Worm (Caenorhabditis elegans) whole organism, young adult: ENCODE data around the gene lurp-1.

Experiments used
- B0261.1 ChIP-seq: sonication (generic microtip); optimal IDR thresholded peaks from 2 replicates; lab custom pipeline; 2016; ENCODE audit warnings: mild to moderate bottlenecking, missing genetic modification characterization, moderate library complexity, missing compliant biosample characterization
- C17E4.6 ChIP-seq: fragments of 200-800 bp; sonication (Bioruptor generic); IDR thresholded peaks from 2 replicates; pipeline ENCODE4 v1.3.6; 2022; ENCODE audit warnings: missing genetic modification reagents, missing genetic modification characterization, missing compliant biosample characterization
- D2030.7 ChIP-seq: fragments of 200-800 bp; sonication (Bioruptor generic); IDR thresholded peaks from 2 replicates; pipeline ENCODE4 v1.3.6; 2022; ENCODE audit warnings: missing genetic modification reagents, missing genetic modification characterization, missing compliant biosample characterization
- F10E7.11 ChIP-seq: sonication (generic microtip); optimal IDR thresholded peaks from 2 replicates; lab custom pipeline; 2017; ENCODE audit warnings: mild to moderate bottlenecking, missing genetic modification characterization, moderate library complexity, missing compliant biosample characterization
- F22D6.2 ChIP-seq: sonication (generic microtip); optimal IDR thresholded peaks from 2 replicates; lab custom pipeline; 2016; ENCODE audit warnings: mild to moderate bottlenecking, missing genetic modification characterization, missing compliant biosample characterization
- F33H1.4 ChIP-seq: fragments of 200-800 bp; sonication (Bioruptor generic); IDR thresholded peaks from 2 replicates; pipeline ENCODE4 v1.3.6; 2022; ENCODE audit warnings: missing genetic modification reagents, missing genetic modification characterization, missing compliant biosample characterization
- F39B2.1 ChIP-seq: fragments of 200-800 bp; sonication (Bioruptor generic); IDR thresholded peaks from 2 replicates; pipeline ENCODE4 v1.3.6; 2022; ENCODE audit warnings: missing genetic modification reagents, missing genetic modification characterization, missing compliant biosample characterization
- F49E8.2 ChIP-seq: sonication (generic microtip); optimal IDR thresholded peaks from 3 replicates; lab custom pipeline; 2017; ENCODE audit warnings: missing genetic modification characterization, mild to moderate bottlenecking, missing compliant biosample characterization, antibody characterized with exemption, moderate library complexity; ENCODE audit not compliant: insufficient read depth
- F55B11.4 ChIP-seq: sonication (generic microtip); optimal IDR thresholded peaks from 2 replicates; lab custom pipeline; 2016; ENCODE audit warnings: missing compliant biosample characterization, missing genetic modification characterization, borderline replicate concordance; ENCODE audit not compliant: insufficient read depth
- F57A8.1 ChIP-seq: fragments of 200-800 bp; sonication (Bioruptor generic); optimal IDR thresholded peaks from 2 replicates; lab custom pipeline; 2018; ENCODE audit warnings: mild to moderate bottlenecking, missing genetic modification characterization, moderate library complexity, missing compliant biosample characterization
- Y67H2A.10 ChIP-seq: fragments of 200-800 bp; sonication (Bioruptor generic); conservative IDR thresholded peaks from 2 replicates; pipeline ENCODE4 v1.3.6; 2022; ENCODE audit warnings: missing genetic modification reagents, missing genetic modification characterization, missing compliant biosample characterization
- Y79H2A.3 ChIP-seq: fragments of 200-800 bp; sonication (Bioruptor generic); conservative IDR thresholded peaks from 2 replicates; pipeline ENCODE4 v1.3.6; 2022; ENCODE audit warnings: missing genetic modification reagents, missing genetic modification characterization, missing compliant biosample characterization
- Y95B8A.8 ChIP-seq: fragments of 200-800 bp; sonication (Bioruptor generic); IDR thresholded peaks from 2 replicates; pipeline ENCODE4 v1.3.6; 2022; ENCODE audit warnings: missing genetic modification reagents, missing genetic modification characterization, missing compliant biosample characterization
- ZK185.1 ChIP-seq: sonication (generic microtip); optimal IDR thresholded peaks from 2 replicates; lab custom pipeline; 2016; ENCODE audit warnings: mild to moderate bottlenecking, missing genetic modification characterization, missing compliant biosample characterization; ENCODE audit not compliant: poor library complexity, severe bottlenecking
- akir-1 ChIP-seq: fragments of 200-800 bp; sonication (Bioruptor generic); optimal IDR thresholded peaks from 2 replicates; lab custom pipeline; 2018; ENCODE audit warnings: mild to moderate bottlenecking, missing genetic modification characterization, moderate library complexity, missing compliant biosample characterization
- ama-1 ChIP-seq, 3 experiments: fragments of 150-350 bp in 1 of 3; sonication (generic microtip) in 2 of 3; optimal IDR thresholded peaks; 2 replicates each; lab custom pipeline; 2014 to 2018; ENCODE audit warnings: missing biosample characterization in 2 of 3, missing genetic modification characterization in 2 of 3, missing genetic modification reagents in 2 of 3
- attf-5 ChIP-seq: fragments of 200-800 bp; sonication (Bioruptor generic); optimal IDR thresholded peaks from 2 replicates; lab custom pipeline; 2018; ENCODE audit warnings: mild to moderate bottlenecking, missing genetic modification characterization, missing compliant biosample characterization
- ccch-3 ChIP-seq: fragments of 200-800 bp; sonication (Bioruptor generic); optimal IDR thresholded peaks from 2 replicates; lab custom pipeline; 2018; ENCODE audit warnings: mild to moderate bottlenecking, missing genetic modification characterization, missing compliant biosample characterization
- cebp-2 ChIP-seq: fragments of 200-800 bp; sonication (Bioruptor generic); IDR thresholded peaks from 2 replicates; pipeline ENCODE4 v1.3.6; 2022; ENCODE audit warnings: missing genetic modification characterization, missing compliant biosample characterization
- ceh-91 ChIP-seq: fragments of 200-800 bp; sonication (Bioruptor generic); IDR thresholded peaks from 2 replicates; pipeline ENCODE4 v1.3.6; 2022; ENCODE audit warnings: missing genetic modification reagents, missing genetic modification characterization, missing compliant biosample characterization
- chd-7 ChIP-seq: sonication (generic microtip); optimal IDR thresholded peaks from 2 replicates; lab custom pipeline; 2016; ENCODE audit warnings: mild to moderate bottlenecking, missing genetic modification characterization, moderate library complexity, missing compliant biosample characterization
- dox-1 ChIP-seq: fragments of 200-800 bp; sonication (Bioruptor generic); IDR thresholded peaks from 2 replicates; pipeline ENCODE4 v1.3.6; 2022; ENCODE audit warnings: missing genetic modification reagents, missing genetic modification characterization, missing compliant biosample characterization
- dpl-1 ChIP-seq: fragments of 150-350 bp; optimal IDR thresholded peaks from 2 replicates; lab custom pipeline; 2014; ENCODE audit warnings: missing biosample characterization, missing genetic modification reagents, missing genetic modification characterization
- fkh-3 ChIP-seq: sonication (generic microtip); optimal IDR thresholded peaks from 2 replicates; lab custom pipeline; 2016; ENCODE audit warnings: mild to moderate bottlenecking, missing genetic modification characterization, missing compliant biosample characterization
- gei-17 ChIP-seq: fragments of 200-800 bp; sonication (Bioruptor generic); optimal IDR thresholded peaks from 2 replicates; lab custom pipeline; 2018; ENCODE audit warnings: mild to moderate bottlenecking, missing genetic modification characterization, missing compliant biosample characterization
- him-1 ChIP-seq: sonication (generic microtip); optimal IDR thresholded peaks from 2 replicates; lab custom pipeline; 2016; ENCODE audit warnings: missing genotype, missing genetic modification reagents, missing genetic modification characterization, missing compliant biosample characterization
- hlh-12 ChIP-seq: sonication (generic microtip); optimal IDR thresholded peaks from 2 replicates; lab custom pipeline; 2016; ENCODE audit warnings: missing genetic modification characterization, missing compliant biosample characterization
- hsf-1 ChIP-seq: fragments of 200-800 bp; sonication (Bioruptor generic); IDR thresholded peaks from 2 replicates; pipeline ENCODE4 v1.3.6; 2022; ENCODE audit warnings: missing genetic modification reagents, missing genetic modification characterization, missing compliant biosample characterization
- let-607 ChIP-seq, 2 experiments: fragments of 200-800 bp in 1 of 2; sonication (Bioruptor generic) in 1 of 2; sonication (generic microtip) in 1 of 2; optimal IDR thresholded peaks; 2 replicates each; lab custom pipeline; 2016 to 2018; ENCODE audit warnings: mild to moderate bottlenecking in 2 of 2, missing compliant biosample characterization in 2 of 2, missing genetic modification characterization in 2 of 2, moderate library complexity in 2 of 2, missing genotype in 1 of 2
- lin-54 ChIP-seq: fragments of 200-800 bp; sonication (Bioruptor generic); optimal IDR thresholded peaks from 2 replicates; lab custom pipeline; 2018; ENCODE audit warnings: mild to moderate bottlenecking, missing genetic modification characterization, missing compliant biosample characterization
- lsl-1 ChIP-seq: fragments of 200-800 bp; sonication (Bioruptor generic); optimal IDR thresholded peaks from 2 replicates; lab custom pipeline; 2018; ENCODE audit warnings: mild to moderate bottlenecking, missing genetic modification characterization, moderate library complexity, missing compliant biosample characterization
- madf-10 ChIP-seq: sonication (generic microtip); optimal IDR thresholded peaks from 2 replicates; lab custom pipeline; 2016; ENCODE audit warnings: mild to moderate bottlenecking, missing genetic modification characterization, missing compliant biosample characterization
- madf-3 ChIP-seq: fragments of 200-800 bp; sonication (Bioruptor generic); IDR thresholded peaks from 2 replicates; pipeline ENCODE4 v1.3.6; 2022; ENCODE audit warnings: missing genetic modification reagents, missing genetic modification characterization, missing compliant biosample characterization
- madf-6 ChIP-seq: fragments of 200-800 bp; sonication (Bioruptor generic); IDR thresholded peaks from 2 replicates; pipeline ENCODE4 v1.3.6; 2022; ENCODE audit warnings: missing genetic modification reagents, missing genetic modification characterization, missing compliant biosample characterization
- nhr-27 ChIP-seq: fragments of 200-800 bp; sonication (Bioruptor generic); optimal IDR thresholded peaks from 2 replicates; lab custom pipeline; 2018; ENCODE audit warnings: mild to moderate bottlenecking, missing genetic modification characterization, moderate library complexity, missing compliant biosample characterization
- nhr-80 ChIP-seq: sonication (generic microtip); optimal IDR thresholded peaks from 2 replicates; lab custom pipeline; 2016; ENCODE audit warnings: missing genetic modification characterization, missing compliant biosample characterization
- pha-4 ChIP-seq: fragments of 150-350 bp; sonication (generic microtip); optimal IDR thresholded peaks from 2 replicates; lab custom pipeline; 2014; ENCODE audit warnings: missing biosample characterization, missing genetic modification reagents, missing genetic modification characterization
- rpc-1 ChIP-seq, 2 experiments: fragments of 150-350 bp in 1 of 2; sonication (generic microtip) in 1 of 2; optimal IDR thresholded peaks; 2 replicates each; lab custom pipeline; 2014 to 2018; ENCODE audit warnings: missing biosample characterization in 1 of 2, missing genetic modification characterization in 1 of 2, missing genetic modification reagents in 1 of 2, missing genotype in 1 of 2
- sea-2 ChIP-seq: fragments of 200-800 bp; sonication (Bioruptor generic); IDR thresholded peaks from 2 replicates; pipeline ENCODE4 v1.3.6; 2022; ENCODE audit warnings: missing genetic modification characterization, missing compliant biosample characterization
- snpc-3.4 ChIP-seq: sonication (generic microtip); optimal IDR thresholded peaks from 2 replicates; lab custom pipeline; 2017; ENCODE audit warnings: missing genetic modification characterization, mild to moderate bottlenecking, missing compliant biosample characterization, antibody characterized with exemption, moderate library complexity, missing genotype, missing genetic modification reagents
- somi-1 ChIP-seq: fragments of 200-800 bp; sonication (Bioruptor generic); optimal IDR thresholded peaks from 2 replicates; lab custom pipeline; 2018; ENCODE audit warnings: mild to moderate bottlenecking, missing genetic modification characterization, missing compliant biosample characterization
- sptf-2 ChIP-seq: fragments of 200-800 bp; sonication (Bioruptor generic); optimal IDR thresholded peaks from 2 replicates; lab custom pipeline; 2018; ENCODE audit warnings: mild to moderate bottlenecking, missing genetic modification characterization, missing compliant biosample characterization
- unc-62 ChIP-seq: fragments of 150-350 bp; optimal IDR thresholded peaks from 2 replicates; lab custom pipeline; 2014; ENCODE audit warnings: missing biosample characterization, missing genetic modification reagents, missing genetic modification characterization
- zfh-2 ChIP-seq: fragments of 200-800 bp; sonication (Bioruptor generic); conservative IDR thresholded peaks from 2 replicates; pipeline ENCODE4 v1.3.6; 2022; ENCODE audit warnings: missing genetic modification reagents, missing genetic modification characterization, missing compliant biosample characterization
- ztf-18 ChIP-seq: sonication (generic microtip); optimal IDR thresholded peaks from 2 replicates; lab custom pipeline; 2016; ENCODE audit warnings: missing genotype, mild to moderate bottlenecking, missing genetic modification characterization, missing compliant biosample characterization
- ztf-25 ChIP-seq: fragments of 200-800 bp; sonication (Bioruptor generic); IDR thresholded peaks from 2 replicates; pipeline ENCODE4 v1.3.6; 2022; ENCODE audit warnings: missing genetic modification reagents, missing genetic modification characterization, missing compliant biosample characterization

The lurp-1 gene

DNA sequence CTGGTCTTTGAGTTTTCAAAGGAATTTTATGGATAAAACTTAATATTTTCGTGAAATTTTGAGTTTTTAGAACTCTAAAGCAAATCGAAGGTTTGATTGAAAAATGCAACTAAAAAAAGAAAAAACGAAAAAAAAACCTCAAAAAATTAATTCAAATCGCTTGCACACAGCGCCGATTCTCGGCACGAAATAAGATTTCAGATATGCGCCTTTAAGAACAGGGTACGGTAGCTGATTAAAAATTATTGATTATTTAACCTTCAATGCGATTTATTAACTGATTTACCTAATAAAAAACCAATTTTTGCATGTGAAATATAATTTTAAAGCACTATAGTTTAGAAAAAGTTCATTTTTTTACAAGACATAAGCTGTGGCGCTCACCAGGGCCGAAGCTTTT is 27.8 kb upstream of the lurp-1 start (continued):
- TF ChIP-seq D2030.7 (GFP tag; lab: Robert Waterston, UW), result peak; percentile 27; the same call in 1 of the 2 replicates
- TF ChIP-seq dpl-1 (GFP tag; lab: Kevin White, UChicago), result peak; percentile 4
- TF ChIP-seq dox-1 (GFP tag; lab: Robert Waterston, UW), result no peak
- TF ChIP-seq gei-17 (GFP tag; lab: Kevin White, UChicago), result no peak
- no peak for TF ChIP-seq unc-62 (GFP tag; lab: Kevin White, UChicago)
- no peak for TF ChIP-seq zfh-2 (GFP tag; lab: Robert Waterston, UW)
- no peak for TF ChIP-seq ama-1 (optimal IDR thresholded peaks at IDR 0.05; lab: Kevin White, UChicago)
- TF ChIP-seq ama-1 (GFP tag; optimal IDR thresholded peaks at IDR 0.05; lab: Kevin White, UChicago), result no peak
- TF ChIP-seq snpc-3.4 (tag; lab: Kevin White, UChicago), result no peak
- no peak for TF ChIP-seq let-607 (tag; optimal IDR thresholded peaks at IDR 0.05; lab: Kevin White, UChicago)
- no peak for TF ChIP-seq hlh-12 (tag; lab: Kevin White, UChicago)
- TF ChIP-seq fkh-3 (tag; lab: Kevin White, UChicago), result no peak
- no peak for TF ChIP-seq ztf-25 (GFP tag; lab: Robert Waterston, UW)
- TF ChIP-seq cebp-2, result no peak
- TF ChIP-seq hsf-1, result no peak
- TF ChIP-seq madf-10 (tag; lab: Kevin White, UChicago), result no peak
- TF ChIP-seq F39B2.1 (GFP tag; lab: Robert Waterston, UW), result no peak
- no peak for TF ChIP-seq pha-4 (tag; lab: Kevin White, UChicago)
- peak; percentile 36 for TF ChIP-seq F49E8.2 (tag; lab: Kevin White, UChicago)
- TF ChIP-seq B0261.1, result no peak
- TF ChIP-seq sea-2, result no peak
- no peak for TF ChIP-seq somi-1 (GFP tag; lab: Kevin White, UChicago)
- no peak for TF ChIP-seq C17E4.6 (GFP tag; lab: Robert Waterston, UW)
- TF ChIP-seq nhr-80 (tag; lab: Kevin White, UChicago), result no peak
- TF ChIP-seq ZK185.1, result no peak
- no peak for TF ChIP-seq chd-7 (tag; lab: Kevin White, UChicago)
- peak; percentile 21 for TF ChIP-seq lin-54 (GFP tag; lab: Kevin White, UChicago)
- TF ChIP-seq F22D6.2 (tag; lab: Kevin White, UChicago), result no peak
- TF ChIP-seq sptf-2, result no peak
- TF ChIP-seq rpc-1 (optimal IDR thresholded peaks at IDR 0.05; lab: Kevin White, UChicago), result no peak
- TF ChIP-seq rpc-1 (tag; optimal IDR thresholded peaks at IDR 0.05; lab: Kevin White, UChicago), result no peak
- no peak for TF ChIP-seq Y79H2A.3 (GFP tag; lab: Robert Waterston, UW)
- TF ChIP-seq lsl-1 (GFP tag; lab: Kevin White, UChicago), result peak; percentile 90
- TF ChIP-seq nhr-27 (tag; lab: Kevin White, UChicago), result no peak
- TF ChIP-seq akir-1 (GFP tag; lab: Kevin White, UChicago), result no peak
- no peak for TF ChIP-seq madf-3 (GFP tag; lab: Robert Waterston, UW)
- TF ChIP-seq attf-5 (GFP tag; lab: Kevin White, UChicago), result no peak
- TF ChIP-seq ceh-91 (GFP tag; lab: Robert Waterston, UW), result 0 out of 2 replicates have a peak, but pooled peaks have one; percentile 10
- TF ChIP-seq Y67H2A.10 (GFP tag; lab: Robert Waterston, UW), result no peak
- no peak for TF ChIP-seq F10E7.11
- TF ChIP-seq Y95B8A.8, result no peak
- no peak for TF ChIP-seq ztf-18 (tag; lab: Kevin White, UChicago)
- TF ChIP-seq ccch-3 (GFP tag; lab: Kevin White, UChicago), result no peak
- TF ChIP-seq him-1, result no peak
- peak; percentile 92 for TF ChIP-seq madf-6 (GFP tag; lab: Robert Waterston, UW)
- TF ChIP-seq F57A8.1 (GFP tag; lab: Kevin White, UChicago), result no peak
- no peak for TF ChIP-seq F55B11.4
- peak; percentile 62 for TF ChIP-seq F33H1.4 (GFP tag; lab: Robert Waterston, UW)
